Fruit fly (Drosophila melanogaster) whole organism, embryonic: Measurements from ENCODE around the gene Drice.

Experiments used
- Atf-2 ChIP-seq: fragments of 200-800 bp; sonication (Bioruptor generic); optimal IDR thresholded peaks from 2 replicates; lab custom pipeline; 2016; ENCODE audit warnings: missing biosample characterization, missing genetic modification characterization
- CG10565 ChIP-seq: fragments of 200-800 bp; sonication (Bioruptor generic); optimal IDR thresholded peaks from 3 replicates; lab custom pipeline; 2016; ENCODE audit warnings: missing biosample characterization, mild to moderate bottlenecking, missing genetic modification characterization
- CG10979 ChIP-seq: fragments of 200-800 bp; sonication (Bioruptor generic); optimal IDR thresholded peaks from 2 replicates; lab custom pipeline; 2018; ENCODE audit warnings: missing biosample characterization, mild to moderate bottlenecking, missing genetic modification characterization, moderate library complexity
- CG11504 ChIP-seq: fragments of 200-800 bp; sonication (Bioruptor generic); optimal IDR thresholded peaks from 3 replicates; lab custom pipeline; 2019; ENCODE audit warnings: missing biosample characterization, mild to moderate bottlenecking, missing genetic modification characterization, moderate library complexity
- CG11723 ChIP-seq: fragments of 200-800 bp; sonication (Bioruptor generic); optimal IDR thresholded peaks from 2 replicates; lab custom pipeline; 2017; ENCODE audit warnings: missing biosample characterization, mild to moderate bottlenecking, missing genetic modification characterization
- CG1233 ChIP-seq: fragments of 200-800 bp; sonication (Bioruptor generic); optimal IDR thresholded peaks from 4 replicates; lab custom pipeline; 2018; ENCODE audit warnings: missing biosample characterization, mild to moderate bottlenecking, missing genetic modification characterization
- CG14965 ChIP-seq: fragments of 200-800 bp; sonication (Bioruptor generic); optimal IDR thresholded peaks from 2 replicates; lab custom pipeline; 2016; ENCODE audit warnings: missing biosample characterization, missing genetic modification characterization, borderline replicate concordance
- CG16813 ChIP-seq: fragments of 200-800 bp; sonication (Bioruptor generic); IDR thresholded peaks from 3 replicates; pipeline ENCODE4 v1.3.6; 2022; ENCODE audit warnings: missing biosample characterization, missing genetic modification characterization; ENCODE audit not compliant: partially characterized antibody
- CG1832 ChIP-seq: fragments of 200-800 bp; sonication (Bioruptor generic); optimal IDR thresholded peaks from 2 replicates; lab custom pipeline; 2017; ENCODE audit warnings: missing biosample characterization, mild to moderate bottlenecking, missing genetic modification characterization, inconsistent platforms
- CG18599 ChIP-seq: fragments of 200-800 bp; sonication (Bioruptor generic); optimal IDR thresholded peaks from 3 replicates; lab custom pipeline; 2017; ENCODE audit warnings: missing biosample characterization, missing genetic modification characterization, mild to moderate bottlenecking, moderate library complexity, missing genetic modification reagents
- CG18619 ChIP-seq: fragments of 200-800 bp; sonication (Bioruptor generic); optimal IDR thresholded peaks from 3 replicates; lab custom pipeline; 2017; ENCODE audit warnings: missing biosample characterization, mild to moderate bottlenecking, missing genetic modification characterization
- CG2129 ChIP-seq: fragments of 200-800 bp; sonication (Bioruptor generic); IDR thresholded peaks from 2 replicates; pipeline ENCODE4 v1.3.6; 2022; ENCODE audit warnings: missing biosample characterization, missing genetic modification characterization; ENCODE audit not compliant: partially characterized antibody
- CG2712 ChIP-seq: fragments of 200-800 bp; optimal IDR thresholded peaks from 3 replicates; lab custom pipeline; 2019; ENCODE audit warnings: missing biosample characterization, mild to moderate bottlenecking, missing genetic modification characterization, moderate library complexity
- CG3065 ChIP-seq: fragments of 200-800 bp; sonication (Bioruptor generic); optimal IDR thresholded peaks from 2 replicates; lab custom pipeline; 2016; ENCODE audit warnings: missing biosample characterization, missing genetic modification characterization
- CG42726 ChIP-seq: fragments of 200-800 bp; sonication (Bioruptor generic); IDR thresholded peaks from 2 replicates; pipeline ENCODE4 v1.3.6; 2022; ENCODE audit warnings: missing biosample characterization, missing genetic modification characterization; ENCODE audit not compliant: partially characterized antibody
- CG6654 ChIP-seq: fragments of 200-800 bp; sonication (Bioruptor generic); optimal IDR thresholded peaks from 2 replicates; lab custom pipeline; 2017; ENCODE audit warnings: missing biosample characterization, mild to moderate bottlenecking, missing genetic modification characterization
- CG6689 ChIP-seq: fragments of 200-800 bp; sonication (Bioruptor generic); IDR thresholded peaks from 2 replicates; pipeline ENCODE4 v1.3.6; 2022; ENCODE audit warnings: missing biosample characterization, missing genetic modification characterization
- CG6765 ChIP-seq: fragments of 200-800 bp; sonication (Bioruptor generic); optimal IDR thresholded peaks from 3 replicates; lab custom pipeline; 2017; ENCODE audit warnings: missing biosample characterization, mild to moderate bottlenecking, missing genetic modification characterization
- CG8290 ChIP-seq, 3 experiments: fragments of 200-800 bp; sonication (Bioruptor generic); optimal IDR thresholded peaks; 2 replicates each; lab custom pipeline; 2016 to 2019; ENCODE audit warnings: missing biosample characterization in 3 of 3, missing genetic modification characterization in 3 of 3, mild to moderate bottlenecking in 2 of 3, moderate library complexity in 1 of 3
- CG9437 ChIP-seq: fragments of 200-800 bp; sonication (Bioruptor generic); optimal IDR thresholded peaks from 2 replicates; lab custom pipeline; 2018; ENCODE audit warnings: missing biosample characterization, mild to moderate bottlenecking, missing genetic modification characterization
- Deaf1 ChIP-seq: fragments of 200-800 bp; optimal IDR thresholded peaks from 3 replicates; lab custom pipeline; 2019; ENCODE audit warnings: missing biosample characterization, mild to moderate bottlenecking, missing genetic modification characterization, moderate library complexity
- Dip3 ChIP-seq: fragments of 200-800 bp; sonication (Bioruptor generic); optimal IDR thresholded peaks from 3 replicates; lab custom pipeline; 2016; ENCODE audit warnings: missing biosample characterization, missing genetic modification characterization
- Doc2 ChIP-seq: fragments of 200-800 bp; sonication (Bioruptor generic); IDR thresholded peaks from 2 replicates; pipeline ENCODE4 v1.3.6; 2022; ENCODE audit warnings: missing biosample characterization, missing genetic modification characterization
- Dp ChIP-seq: fragments of 200-800 bp; sonication (Bioruptor generic); optimal IDR thresholded peaks from 2 replicates; lab custom pipeline; 2018; ENCODE audit warnings: missing biosample characterization, mild to moderate bottlenecking, missing genetic modification characterization, moderate library complexity
- E2f1 ChIP-seq: fragments of 200-800 bp; sonication (Bioruptor generic); IDR thresholded peaks from 2 replicates; pipeline ENCODE4 v1.3.6; 2022; ENCODE audit warnings: missing biosample characterization, missing genetic modification characterization
- Ets65A ChIP-seq: fragments of 200-800 bp; sonication (Bioruptor generic); peaks from one replicate; lab custom pipeline; 2016; ENCODE audit warnings: missing biosample characterization, missing genetic modification characterization
- Hr3 ChIP-seq: fragments of 200-800 bp; sonication (Bioruptor generic); optimal IDR thresholded peaks from 3 replicates; lab custom pipeline; 2016; ENCODE audit warnings: missing biosample characterization, missing genetic modification characterization
- Nf-YB ChIP-seq: fragments of 200-800 bp; sonication (Bioruptor generic); optimal IDR thresholded peaks from 3 replicates; lab custom pipeline; 2019; ENCODE audit warnings: missing biosample characterization, mild to moderate bottlenecking, missing genetic modification characterization, moderate library complexity
- Scr ChIP-seq: fragments of 200-800 bp; sonication (Bioruptor generic); IDR thresholded peaks from 2 replicates; pipeline ENCODE4 v1.3.6; 2022; ENCODE audit warnings: missing biosample characterization, missing genetic modification characterization; ENCODE audit not compliant: partially characterized antibody
- Sry-β ChIP-seq: fragments of 200-800 bp; sonication (Bioruptor generic); optimal IDR thresholded peaks from 2 replicates; lab custom pipeline; 2018; ENCODE audit warnings: missing biosample characterization, mild to moderate bottlenecking, missing genetic modification characterization, moderate library complexity
- Sry-δ ChIP-seq: fragments of 200-800 bp; sonication (Bioruptor generic); optimal IDR thresholded peaks from 2 replicates; lab custom pipeline; 2016; ENCODE audit warnings: missing biosample characterization, missing genetic modification characterization
- Ssrp ChIP-seq: fragments of 200-800 bp; sonication (Bioruptor generic); optimal IDR thresholded peaks from 2 replicates; lab custom pipeline; 2018; ENCODE audit warnings: missing biosample characterization, mild to moderate bottlenecking, missing genetic modification characterization, moderate library complexity
- Stat92E ChIP-seq, 3 experiments: fragments of >200 bp in 2 of 3; fragments of 200-800 bp in 1 of 3; sonication (Bioruptor generic) in 1 of 3; optimal IDR thresholded peaks; 2 replicates each; lab custom pipeline; 2017 to 2019; ENCODE audit warnings: missing biosample characterization in 3 of 3, missing genetic modification characterization in 3 of 3, mild to moderate bottlenecking in 1 of 3, moderate library complexity in 1 of 3
- Tbp ChIP-seq: fragments of >200 bp; optimal IDR thresholded peaks from 2 replicates; lab custom pipeline; 2018; ENCODE audit warnings: missing biosample characterization, missing genetic modification characterization
- Trl ChIP-seq, 3 experiments: fragments of >200 bp in 2 of 3; fragments of 200-800 bp in 1 of 3; sonication (Bioruptor generic) in 1 of 3; optimal IDR thresholded peaks; 2 replicates in 1 of 3; 3 replicates in 2 of 3; lab custom pipeline; 2016 to 2017; ENCODE audit warnings: missing biosample characterization in 1 of 3, missing genetic modification characterization in 1 of 3
- Xbp1 ChIP-seq: fragments of 200-800 bp; sonication (Bioruptor generic); optimal IDR thresholded peaks from 3 replicates; lab custom pipeline; 2016; ENCODE audit warnings: missing biosample characterization, mild to moderate bottlenecking, missing genetic modification characterization
- dm ChIP-seq: fragments of 200-800 bp; sonication (Bioruptor generic); optimal IDR thresholded peaks from 3 replicates; lab custom pipeline; 2016; ENCODE audit warnings: missing biosample characterization, missing genetic modification characterization
- her ChIP-seq: fragments of 200-800 bp; sonication (Bioruptor generic); optimal IDR thresholded peaks from 2 replicates; lab custom pipeline; 2016; ENCODE audit warnings: missing biosample characterization, missing genetic modification characterization
- klu ChIP-seq: fragments of 200-800 bp; sonication (Bioruptor generic); IDR thresholded peaks from 2 replicates; pipeline ENCODE4 v1.3.6; 2022; ENCODE audit warnings: missing biosample characterization, missing genetic modification characterization
- lbe ChIP-seq: fragments of 200-800 bp; sonication (Bioruptor generic); optimal IDR thresholded peaks from 2 replicates; lab custom pipeline; 2016; ENCODE audit warnings: missing biosample characterization, mild to moderate bottlenecking, missing genetic modification characterization
- nmo ChIP-seq: fragments of 200-800 bp; sonication (Bioruptor generic); optimal IDR thresholded peaks from 2 replicates; lab custom pipeline; 2018; ENCODE audit warnings: missing biosample characterization, mild to moderate bottlenecking, missing genetic modification characterization, moderate library complexity
- ranshi ChIP-seq: fragments of 200-800 bp; sonication (Bioruptor generic); IDR thresholded peaks from 2 replicates; pipeline ENCODE4 v1.3.6; 2022; ENCODE audit warnings: missing biosample characterization, missing genetic modification characterization
- slou ChIP-seq: fragments of 200-800 bp; sonication (Bioruptor generic); optimal IDR thresholded peaks from 3 replicates; lab custom pipeline; 2016; ENCODE audit warnings: missing biosample characterization, missing genetic modification characterization
- sr ChIP-seq: fragments of 200-800 bp; sonication (Bioruptor generic); IDR thresholded peaks from 3 replicates; pipeline ENCODE4 v1.3.6; 2022; ENCODE audit warnings: missing biosample characterization, missing genetic modification characterization
- sug ChIP-seq: fragments of 200-800 bp; optimal IDR thresholded peaks from 2 replicates; lab custom pipeline; 2019; ENCODE audit warnings: missing biosample characterization, mild to moderate bottlenecking, missing genetic modification characterization, moderate library complexity
- tna ChIP-seq: fragments of 200-800 bp; sonication (Bioruptor generic); IDR thresholded peaks from 2 replicates; pipeline ENCODE4 v1.3.6; 2022; ENCODE audit warnings: missing biosample characterization, missing genetic modification characterization; ENCODE audit not compliant: partially characterized antibody
- tx ChIP-seq: fragments of 200-800 bp; sonication (Bioruptor generic); optimal IDR thresholded peaks from 2 replicates; lab custom pipeline; 2016; ENCODE audit warnings: missing biosample characterization, missing genetic modification characterization
- zfh1 ChIP-seq: fragments of 200-800 bp; sonication (Bioruptor generic); IDR thresholded peaks from 3 replicates; pipeline ENCODE4 v1.3.6; 2022; ENCODE audit warnings: missing biosample characterization, missing genetic modification characterization

Drice gene

dm6 chr3R:29806682-29807393 lies 7.4 kb downstream of the Drice start, which contains the start of the genes ca and ncd (continued):
- TF ChIP-seq tna: peak; percentile 29; the same call in 1 of the 2 replicates
- no peak for TF ChIP-seq Nf-YB (GFP tag; lab: Kevin White, UChicago)
- peak; percentile 34 for TF ChIP-seq dm (GFP tag; lab: Kevin White, UChicago)
- TF ChIP-seq CG18599 (GFP tag; lab: Kevin White, UChicago): no peak
- no peak for TF ChIP-seq Hr3
- TF ChIP-seq CG2129 (GFP tag; lab: Robert Waterston, UW): peak; percentile 47; the same call in 1 of the 2 replicates
- TF ChIP-seq CG6765 (GFP tag; lab: Kevin White, UChicago): no peak
- peak; percentile 87 for TF ChIP-seq Sry-δ (GFP tag; lab: Kevin White, UChicago)
- peak; percentile 72 for TF ChIP-seq Scr
- no peak for TF ChIP-seq CG6654 (GFP tag; lab: Kevin White, UChicago)
- peak; percentile 62 for TF ChIP-seq Sry-β
- TF ChIP-seq CG3065 (GFP tag; lab: Kevin White, UChicago): no peak
- peak; percentile 48 for TF ChIP-seq nmo
- no peak for TF ChIP-seq ranshi (GFP tag; lab: Robert Waterston, UW)
- TF ChIP-seq her: no peak
- TF ChIP-seq CG11504 (tag; lab: Kevin White, UChicago): no peak
- TF ChIP-seq Doc2 (GFP tag; lab: Robert Waterston, UW): no peak
- no peak for TF ChIP-seq CG14965 (GFP tag; lab: Kevin White, UChicago)
- no peak for TF ChIP-seq CG11723 (GFP tag; lab: Kevin White, UChicago)
- TF ChIP-seq zfh1: no peak
- TF ChIP-seq CG8290 (GFP tag; optimal IDR thresholded peaks at IDR 0.05; lab: Kevin White, UChicago): no peak
- no peak for TF ChIP-seq CG8290 (tag; optimal IDR thresholded peaks at IDR 0.05; lab: Kevin White, UChicago)
- TF ChIP-seq Tbp (GFP tag; lab: Kevin White, UChicago): no peak
- no peak for TF ChIP-seq Xbp1 (GFP tag; lab: Kevin White, UChicago)
- TF ChIP-seq CG1233 (GFP tag; lab: Kevin White, UChicago): no peak
- TF ChIP-seq tx (GFP tag; lab: Kevin White, UChicago): no peak
- no peak for TF ChIP-seq CG9437
- peak; percentile 57; the same call in 1 of the 2 replicates for TF ChIP-seq CG42726 (GFP tag; lab: Robert Waterston, UW)
- no peak for TF ChIP-seq Atf-2
- no peak for TF ChIP-seq CG10979 (tag; lab: Kevin White, UChicago)
- TF ChIP-seq Dp (GFP tag; lab: Kevin White, UChicago): peak; percentile 88
- no peak for TF ChIP-seq klu (GFP tag; lab: Robert Waterston, UW)
- TF ChIP-seq Dip3: peak; percentile 6
- no peak for TF ChIP-seq slou
- TF ChIP-seq CG2712 (tag; lab: Kevin White, UChicago): no peak
- no peak for TF ChIP-seq lbe (GFP tag; lab: Kevin White, UChicago)
- TF ChIP-seq E2f1 (GFP tag; lab: Robert Waterston, UW): peak; percentile 8; the same call in 1 of the 2 replicates
- TF ChIP-seq CG6689: no peak
- no peak for TF ChIP-seq Trl (optimal IDR thresholded peaks at IDR 0.05; lab: Kevin White, UChicago)
- no peak for TF ChIP-seq Trl (GFP tag; optimal IDR thresholded peaks at IDR 0.05; lab: Kevin White, UChicago)
- TF ChIP-seq Ssrp (tag; lab: Kevin White, UChicago): no peak
- TF ChIP-seq CG16813 (GFP tag; lab: Robert Waterston, UW): peak; percentile 67
- no peak for TF ChIP-seq CG1832 (GFP tag; lab: Kevin White, UChicago)
- TF ChIP-seq CG10565: no peak
- no peak for TF ChIP-seq Stat92E (GFP tag; optimal IDR thresholded peaks at IDR 0.05; lab: Kevin White, UChicago)
- no peak for TF ChIP-seq Ets65A
- TF ChIP-seq sr (GFP tag; lab: Robert Waterston, UW): no peak
- TF ChIP-seq Deaf1 (tag; lab: Kevin White, UChicago): no peak
- TF ChIP-seq sug (tag; lab: Kevin White, UChicago): no peak
- TF ChIP-seq CG18619 (GFP tag; lab: Kevin White, UChicago): no peak
